Worm (Caenorhabditis elegans): ENCODE measurements around the gene str-79.
A peak's percentile ranks its signal among the peaks of the same experiment; 100 is the strongest.

The str-79 gene

DNA sequence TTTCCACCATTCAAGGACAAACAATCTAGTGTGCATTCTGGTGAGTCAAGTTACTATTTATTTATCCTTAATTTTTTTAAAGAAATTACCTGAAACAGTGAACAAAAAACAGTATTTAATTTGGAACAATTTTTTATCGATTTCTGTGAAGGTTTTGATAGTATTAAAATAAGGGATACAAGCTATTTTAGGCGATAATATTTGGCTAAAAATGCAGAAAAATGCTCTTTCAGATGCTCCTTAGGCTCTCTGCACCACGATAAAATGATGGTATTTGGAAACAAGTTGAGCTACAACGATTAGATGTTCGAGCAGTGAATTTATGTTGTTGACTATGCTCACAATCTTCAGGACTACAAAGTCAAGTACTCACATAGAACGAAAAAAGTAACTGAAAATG is 6.0 kb downstream of the str-79 start, which contains the start of gene F52D2.6:
Gene F52D2.6 (plus strand): TSS at position 301 of the 400 bp plus-strand sequence.
- TF ChIP-seq egl-44 (GFP tag; IDR thresholded peaks at IDR 0.05) (no peak), athp-1 (tag; optimal IDR thresholded peaks at IDR 0.05) (no peak), F57C9.4 (tag; optimal IDR thresholded peaks at IDR 0.05) (no peak), madf-3 (GFP tag; IDR thresholded peaks at IDR 0.05) (no peak), lsy-27 (tag; optimal IDR thresholded peaks at IDR 0.05; ENCODE audit: borderline replicate concordance, insufficient read depth) (no peak), ztf-3 (GFP tag; optimal IDR thresholded peaks at IDR 0.05) (no peak), sptf-2 (GFP tag; optimal IDR thresholded peaks at IDR 0.05) (no peak), F55B11.4 (tag; optimal IDR thresholded peaks at IDR 0.05; ENCODE audit: borderline replicate concordance, insufficient read depth) (no peak), attf-6 (GFP tag; IDR thresholded peaks at IDR 0.05) (no peak), nfyb-1 (GFP tag; IDR thresholded peaks at IDR 0.05) (no peak), rpc-1 (optimal IDR thresholded peaks at IDR 0.05) (no peak), rpc-1 (tag; optimal IDR thresholded peaks at IDR 0.05) (no peak), zfh-2 (GFP tag; conservative IDR thresholded peaks at IDR 0.05) (no peak), nhr-179 (tag; optimal IDR thresholded peaks at IDR 0.05) (no peak), hlh-12 (tag; optimal IDR thresholded peaks at IDR 0.05) (no peak), nfya-2 (GFP tag; IDR thresholded peaks at IDR 0.05) (no peak)

DNA sequence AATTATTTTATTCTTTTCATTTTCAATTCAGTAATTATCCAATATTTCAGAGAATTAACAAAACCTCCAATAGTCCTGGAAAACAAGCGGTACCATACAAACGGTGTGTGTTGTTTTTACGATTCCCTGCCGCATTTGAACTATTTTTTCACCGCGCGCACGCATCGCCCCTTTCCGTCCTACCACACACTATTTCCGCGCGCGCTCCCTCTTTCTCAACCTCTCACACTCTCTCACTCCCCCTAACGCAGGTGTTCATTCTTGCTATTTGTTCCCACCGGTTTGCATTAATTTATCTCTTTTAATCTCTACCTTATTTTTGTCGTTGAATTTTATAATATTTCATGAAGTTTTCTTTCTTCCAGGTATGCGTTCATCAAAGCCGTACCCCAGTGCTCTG is 8.0 kb downstream of the str-79 start, which contains the start of gene F52D2.12:
Gene F52D2.12 (plus strand): TSS at position 307 of the 400 bp plus-strand sequence.
- TF ChIP-seq madf-6 (GFP tag; IDR thresholded peaks at IDR 0.05) = peak; percentile 33; the same call in 1 of the 2 replicates
- peak; percentile 29; the same call in 1 of the 2 replicates for TF ChIP-seq hmg-1.2 (GFP tag; IDR thresholded peaks at IDR 0.05)
- 0 out of 2 replicates have a peak, but pooled peaks have one; percentile 14 for TF ChIP-seq egrh-3 (GFP tag; IDR thresholded peaks at IDR 0.05)
- TF ChIP-seq ztf-26 (tag; optimal IDR thresholded peaks at IDR 0.05) = no peak
- peak; percentile 42 for TF ChIP-seq efl-1 (GFP tag; optimal IDR thresholded peaks at IDR 0.05)

DNA sequence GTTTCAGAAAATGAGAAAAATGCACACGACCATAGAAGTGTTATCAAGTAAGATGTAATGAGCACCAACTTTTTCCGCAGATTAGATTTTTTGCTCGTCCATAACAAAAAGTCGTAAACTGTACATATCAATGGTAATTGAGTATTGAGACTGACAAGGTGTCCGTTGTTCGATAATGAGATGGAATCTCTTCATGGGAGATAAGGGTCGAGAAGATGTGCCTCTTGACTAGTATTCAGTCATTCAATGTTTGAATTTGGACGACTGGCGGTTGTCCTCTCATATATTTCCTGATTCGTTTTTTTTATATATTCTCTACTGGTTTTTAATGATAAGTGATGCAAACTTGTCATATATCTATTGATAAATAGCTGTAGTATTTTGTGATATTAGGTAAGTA is 12.0 kb downstream of the str-79 start:
- TF ChIP-seq rcor-1 (GFP tag; IDR thresholded peaks at IDR 0.05) (no peak), lir-1 (GFP tag; conservative IDR thresholded peaks at IDR 0.05) (no peak), F55B11.4 (tag; optimal IDR thresholded peaks at IDR 0.05; ENCODE audit: borderline replicate concordance, insufficient read depth) (no peak), ceh-91 (GFP tag; IDR thresholded peaks at IDR 0.05) (no peak), ceh-58 (GFP tag; IDR thresholded peaks at IDR 0.05) (no peak), zfh-2 (GFP tag; conservative IDR thresholded peaks at IDR 0.05) (no peak), ceh-40 (GFP tag; IDR thresholded peaks at IDR 0.05) (no peak), nhr-179 (tag; optimal IDR thresholded peaks at IDR 0.05) (no peak), die-1 (tag; optimal IDR thresholded peaks at IDR 0.05) (no peak), Y56A3A.18 (GFP tag; IDR thresholded peaks at IDR 0.05) (no peak), snpc-4 (GFP tag; optimal IDR thresholded peaks at IDR 0.05) (no peak), snpc-4 (tag; optimal IDR thresholded peaks at IDR 0.05) (no peak), egl-44 (GFP tag; IDR thresholded peaks at IDR 0.05) (no peak), unc-130 (GFP tag; optimal IDR thresholded peaks at IDR 0.05) (no peak), ets-4 (GFP tag; optimal IDR thresholded peaks at IDR 0.05) (no peak)

DNA sequence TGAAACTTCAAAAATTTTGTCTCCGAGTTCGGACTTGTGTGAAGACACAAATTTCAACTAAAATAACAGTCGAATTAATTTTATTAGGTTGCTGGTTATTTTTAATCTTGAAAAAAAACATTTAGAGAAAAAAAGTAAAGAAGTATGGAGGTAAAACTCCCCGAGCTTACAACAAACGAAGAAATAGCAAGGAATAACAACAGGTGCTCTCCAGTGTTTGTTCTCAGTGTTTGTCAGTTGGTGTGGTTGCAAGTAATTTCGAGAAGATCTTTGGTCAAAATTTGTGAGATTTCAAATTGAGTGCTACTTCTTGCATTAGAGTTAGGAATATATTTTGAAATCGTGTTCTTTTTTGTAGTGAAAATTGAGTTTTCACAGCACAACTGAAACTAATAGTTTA is 15.2 kb downstream of the str-79 start:
- TF ChIP-seq nhr-120 (GFP tag; IDR thresholded peaks at IDR 0.05) (no peak), attf-5 (GFP tag; optimal IDR thresholded peaks at IDR 0.05) (no peak), sptf-2 (GFP tag; optimal IDR thresholded peaks at IDR 0.05) (no peak), xnd-1 (tag; optimal IDR thresholded peaks at IDR 0.05) (no peak), rec-8 (tag; optimal IDR thresholded peaks at IDR 0.05) (no peak)
